Fruit fly (Drosophila melanogaster) S2 (cell line): Measurements from ENCODE around the gene CG42354.

Source experiments
- CG8478 ChIP-seq: fragments of >200 bp; optimal IDR thresholded peaks from 2 replicates; lab custom pipeline; 2018
- CTCF ChIP-seq, 2 experiments: fragments of >200 bp; optimal IDR thresholded peaks; 2 replicates each; lab custom pipeline; 2018

DNA sequence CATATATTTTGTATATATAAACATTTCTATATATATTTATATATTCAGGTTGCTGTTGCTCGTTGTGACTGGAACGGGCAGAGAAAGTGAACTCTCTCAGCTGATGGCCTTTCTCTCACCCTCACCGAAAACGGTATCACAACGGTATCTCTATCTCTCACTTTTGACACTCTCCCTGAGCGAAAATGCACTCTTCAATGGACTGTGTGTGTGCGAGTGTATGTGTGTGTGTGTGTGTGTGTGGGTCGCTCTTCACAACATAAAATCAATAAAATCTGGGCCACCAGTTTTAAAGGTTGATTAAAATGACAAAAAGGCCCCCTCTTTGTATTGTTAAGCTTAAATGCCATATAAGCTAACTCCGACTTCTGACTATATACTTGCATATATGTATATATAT lies 17.2 kb downstream of the CG42354 start:
- no peak for TF ChIP-seq CG8478 (lab: Kevin White, UChicago)
- TF ChIP-seq CTCF (optimal IDR thresholded peaks at IDR 0.05; lab: Kevin White, UChicago), result no peak
